Fruit fly (Drosophila melanogaster): Measurements from ENCODE around the gene CG15695.

CG15695 gene

DNA sequence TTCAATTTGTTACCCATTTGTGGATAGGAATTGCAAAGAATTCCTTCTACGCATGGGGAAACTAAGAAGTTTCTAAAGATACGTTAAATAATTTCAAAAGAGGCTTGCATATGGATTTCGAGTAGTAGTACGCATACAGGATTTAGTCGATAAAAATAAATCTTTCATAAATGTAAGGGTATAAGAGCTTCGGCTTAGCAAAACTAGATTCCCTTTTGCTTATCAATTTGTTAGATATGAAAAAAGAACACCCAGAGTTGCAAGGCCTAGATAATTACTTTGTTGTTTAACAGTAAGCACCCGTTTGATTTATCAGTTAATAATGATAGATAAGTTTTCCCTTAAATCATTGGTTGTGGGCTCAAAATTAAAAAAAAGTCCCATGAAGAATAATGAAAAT, 3.6 kb downstream of the CG15695 start (continued):
- TF ChIP-seq Hr39 (optimal IDR thresholded peaks at IDR 0.05) (no peak), sna (GFP tag; IDR thresholded peaks at IDR 0.05; ENCODE audit: partially characterized antibody) (no peak), CG17612 (GFP tag; IDR thresholded peaks at IDR 0.05) (no peak), peb (GFP tag; IDR thresholded peaks at IDR 0.05) (no peak), CG42726 (GFP tag; IDR thresholded peaks at IDR 0.05; ENCODE audit: partially characterized antibody) (no peak), CG13424 (tag; optimal IDR thresholded peaks at IDR 0.05) (no peak), pfk (GFP tag; optimal IDR thresholded peaks at IDR 0.05) (no peak), CG17186 (GFP tag; optimal IDR thresholded peaks at IDR 0.05) (no peak), ssp (GFP tag; IDR thresholded peaks at IDR 0.05) (no peak), CG4404 (GFP tag; IDR thresholded peaks at IDR 0.05) (no peak), lola (GFP tag; optimal IDR thresholded peaks at IDR 0.05) (no peak), Awh (GFP tag; IDR thresholded peaks at IDR 0.05) (no peak), wdn (GFP tag; IDR thresholded peaks at IDR 0.05) (no peak), z (GFP tag; IDR thresholded peaks at IDR 0.05) (no peak), CG12104 (GFP tag; optimal IDR thresholded peaks at IDR 0.05) (no peak), CG10959 (GFP tag; IDR thresholded peaks at IDR 0.05) (no peak), CG14860 (GFP tag; IDR thresholded peaks at IDR 0.05; ENCODE audit: partially characterized antibody) (no peak), CG8765 (GFP tag; IDR thresholded peaks at IDR 0.05) (no peak), Nf-YC (tag; optimal IDR thresholded peaks at IDR 0.05) (peak; percentile 22), hth (optimal IDR thresholded peaks at IDR 0.05) (no peak), seq (GFP tag; IDR thresholded peaks at IDR 0.05) (no peak), wek (GFP tag; optimal IDR thresholded peaks at IDR 0.05) (no peak), CrebB (tag; optimal IDR thresholded peaks at IDR 0.05) (no peak), CG6254 (GFP tag; optimal IDR thresholded peaks at IDR 0.05) (peak; percentile 32), lilli (GFP tag; optimal IDR thresholded peaks at IDR 0.05) (no peak), nerfin-1 (tag; optimal IDR thresholded peaks at IDR 0.05) (no peak), HLH4C (GFP tag; IDR thresholded peaks at IDR 0.05; ENCODE audit: partially characterized antibody) (no peak), CG30431 (GFP tag; optimal IDR thresholded peaks at IDR 0.05) (no peak), CG15601 (tag; optimal IDR thresholded peaks at IDR 0.05) (no peak), stwl (tag; optimal IDR thresholded peaks at IDR 0.05) (no peak), Gug (GFP tag; IDR thresholded peaks at IDR 0.05) (no peak), maf-S (GFP tag; optimal IDR thresholded peaks at IDR 0.05) (no peak), HHEX (GFP tag; optimal IDR thresholded peaks at IDR 0.05) (no peak), sug (tag; optimal IDR thresholded peaks at IDR 0.05) (peak; percentile 27), Bteb2 (GFP tag; optimal IDR thresholded peaks at IDR 0.05) (no peak), Doc3 (GFP tag; IDR thresholded peaks at IDR 0.05; ENCODE audit: partially characterized antibody) (no peak), hkb (optimal IDR thresholded peaks at IDR 0.05) (no peak), hkb (GFP tag; IDR thresholded peaks at IDR 0.05) (no peak), sens (GFP tag) (peak; percentile 76), chn (GFP tag; optimal IDR thresholded peaks at IDR 0.05) (no peak), CG32772 (GFP tag; IDR thresholded peaks at IDR 0.05) (no peak), cas (GFP tag; IDR thresholded peaks at IDR 0.05) (no peak), jumu (GFP tag; optimal IDR thresholded peaks at IDR 0.05) (no peak), dimm (GFP tag; IDR thresholded peaks at IDR 0.05) (no peak), CG30020 (tag; optimal IDR thresholded peaks at IDR 0.05) (no peak), fd96Cb (tag; optimal IDR thresholded peaks at IDR 0.05) (no peak), CG5953 (GFP tag; IDR thresholded peaks at IDR 0.05) (no peak), CG2120 (GFP tag; optimal IDR thresholded peaks at IDR 0.05) (no peak), E2f2 (GFP tag; IDR thresholded peaks at IDR 0.05) (no peak), ftz-f1 (GFP tag; optimal IDR thresholded peaks at IDR 0.05) (no peak), CG15011 (GFP tag; optimal IDR thresholded peaks at IDR 0.05) (no peak), CG3281 (GFP tag; optimal IDR thresholded peaks at IDR 0.05) (no peak), CG7372 (GFP tag; IDR thresholded peaks at IDR 0.05) (no peak)
